Worm (Caenorhabditis elegans) whole organism, L1 larva: Measurements from ENCODE around the gene F41G3.6.

Source experiments
- aha-1 ChIP-seq: fragments of 150-350 bp; optimal IDR thresholded peaks from 2 replicates; lab custom pipeline; 2014; ENCODE audit warnings: missing biosample characterization, missing genetic modification characterization
- ama-1 ChIP-seq: fragments of 150-350 bp; optimal IDR thresholded peaks from 2 replicates; lab custom pipeline; 2014
- dpl-1 ChIP-seq, 3 experiments: fragments of 150-350 bp in 2 of 3; sonication (generic microtip) in 1 of 3; optimal IDR thresholded peaks; 2 replicates each; lab custom pipeline; 2014 to 2017; ENCODE audit warnings: missing biosample characterization in 3 of 3, missing genetic modification characterization in 3 of 3, missing genetic modification reagents in 3 of 3
- egl-27 ChIP-seq, 2 experiments: fragments of 150-350 bp in 1 of 2; sonication (generic microtip); optimal IDR thresholded peaks; 3 replicates each; lab custom pipeline; 2017 to 2018; ENCODE audit warnings: missing biosample characterization in 2 of 2, missing genetic modification characterization in 2 of 2, missing genetic modification reagents in 2 of 2
- fkh-10 ChIP-seq: sonication (generic microtip); optimal IDR thresholded peaks from 2 replicates; lab custom pipeline; 2017; ENCODE audit warnings: missing biosample characterization, missing genetic modification reagents, missing genetic modification characterization
- lsy-2 ChIP-seq, 2 experiments: fragments of 150-350 bp; optimal IDR thresholded peaks; 2 replicates each; lab custom pipeline; 2014; ENCODE audit warnings: missing biosample characterization in 2 of 2, missing genetic modification characterization in 2 of 2
- nhr-85 ChIP-seq: sonication (generic microtip); peaks from one replicate; lab custom pipeline; 2016; ENCODE audit warnings: missing genetic modification characterization, inconsistent platforms, missing compliant biosample characterization
- nhr-90 ChIP-seq: sonication (generic microtip); optimal IDR thresholded peaks from 2 replicates; lab custom pipeline; 2016; ENCODE audit warnings: mild to moderate bottlenecking, missing genetic modification characterization, missing compliant biosample characterization; ENCODE audit not compliant: poor library complexity
- pqm-1 ChIP-seq: sonication (generic microtip); optimal IDR thresholded peaks from 3 replicates; lab custom pipeline; 2017; ENCODE audit warnings: missing biosample characterization, missing genetic modification characterization
- unc-130 ChIP-seq: fragments of 150-350 bp; optimal IDR thresholded peaks from 2 replicates; lab custom pipeline; 2017; ENCODE audit warnings: missing biosample characterization, missing genetic modification characterization, inconsistent platforms
- xbp-1 ChIP-seq: sonication (generic microtip); optimal IDR thresholded peaks from 2 replicates; lab custom pipeline; 2016; ENCODE audit warnings: missing genetic modification characterization, missing compliant biosample characterization
- zag-1 ChIP-seq: fragments of 150-350 bp; optimal IDR thresholded peaks from 2 replicates; lab custom pipeline; 2014; ENCODE audit warnings: missing biosample characterization, missing genetic modification characterization
- zip-4 ChIP-seq: fragments of 200-800 bp; sonication (Bioruptor generic); optimal IDR thresholded peaks from 2 replicates; lab custom pipeline; 2018; ENCODE audit warnings: mild to moderate bottlenecking, missing genetic modification characterization, moderate library complexity, missing compliant biosample characterization
- ztf-4 ChIP-seq: fragments of 150-350 bp; optimal IDR thresholded peaks from 2 replicates; lab custom pipeline; 2014; ENCODE audit warnings: missing biosample characterization, missing genetic modification characterization

- no peak for TF ChIP-seq pqm-1 (tag; lab: Kevin White, UChicago)
- TF ChIP-seq unc-130: no peak
- no peak for TF ChIP-seq nhr-85 (tag; lab: Kevin White, UChicago)
- no peak for TF ChIP-seq lsy-2 (tag; optimal IDR thresholded peaks at IDR 0.05; lab: Kevin White, UChicago)
- TF ChIP-seq ama-1 (lab: Kevin White, UChicago): no peak
- TF ChIP-seq aha-1: no peak
- TF ChIP-seq nhr-90: no peak
- TF ChIP-seq zip-4 (GFP tag; lab: Kevin White, UChicago): no peak
- TF ChIP-seq dpl-1 (GFP tag; optimal IDR thresholded peaks at IDR 0.05; lab: Kevin White, UChicago): no peak
- no peak for TF ChIP-seq egl-27 (tag; optimal IDR thresholded peaks at IDR 0.05; lab: Kevin White, UChicago)
- TF ChIP-seq zag-1: no peak
- no peak for TF ChIP-seq xbp-1
- TF ChIP-seq fkh-10 (GFP tag; lab: Kevin White, UChicago): no peak
- no peak for TF ChIP-seq ztf-4
Observed at ce11 chrII:6770030-6770429, 27.3 kb downstream of the F41G3.6 start.
